Worm (Caenorhabditis elegans): ENCODE results near the gene ndab-2.

DNA sequence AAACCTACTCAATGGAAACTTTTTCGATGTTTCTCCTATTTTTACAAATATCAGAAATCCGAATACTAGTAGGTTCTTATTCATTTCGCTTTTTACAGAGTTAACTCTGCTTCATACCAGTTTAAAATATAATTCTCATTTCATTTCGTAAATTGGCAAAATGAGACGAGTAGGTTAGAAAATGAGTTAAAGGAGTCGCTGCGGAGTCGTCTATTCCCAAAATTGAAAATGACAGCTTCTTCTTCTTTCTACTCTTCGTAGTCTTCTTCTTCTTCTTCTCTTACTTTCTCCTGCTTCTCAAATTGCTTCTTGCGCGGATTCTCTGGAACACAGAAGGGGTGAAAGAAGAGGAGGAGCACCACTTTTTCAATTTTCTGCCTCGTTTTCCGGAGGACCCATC, 35.8 kb upstream of the ndab-2 start, which contains the start of gene glr-2:
- TF ChIP-seq ceh-36 (tag; optimal IDR thresholded peaks at IDR 0.05) (no peak), flt-1 (GFP tag; IDR thresholded peaks at IDR 0.05) (no peak), hmg-4 (GFP tag; optimal IDR thresholded peaks at IDR 0.05) (no peak), ama-1 (optimal IDR thresholded peaks at IDR 0.05) (no peak), ets-7 (tag; optimal IDR thresholded peaks at IDR 0.05) (no peak), sea-1 (GFP tag; conservative IDR thresholded peaks at IDR 0.05) (no peak), ceh-13 (GFP tag; optimal IDR thresholded peaks at IDR 0.05) (no peak), hmbx-1 (tag; optimal IDR thresholded peaks at IDR 0.05) (no peak), aly-1 (tag; optimal IDR thresholded peaks at IDR 0.05) (no peak)

Measured in whole organism, early embryonic.